Worm (Caenorhabditis elegans) whole organism, young adult: ENCODE results near the gene smc-5.
A peak's percentile ranks its signal among the peaks of the same experiment; 100 is the strongest.

Source experiments
- B0261.1 ChIP-seq: sonication (generic microtip); optimal IDR thresholded peaks from 2 replicates; lab custom pipeline; 2016; ENCODE audit warnings: mild to moderate bottlenecking, missing genetic modification characterization, moderate library complexity, missing compliant biosample characterization
- F10E7.11 ChIP-seq: sonication (generic microtip); optimal IDR thresholded peaks from 2 replicates; lab custom pipeline; 2017; ENCODE audit warnings: mild to moderate bottlenecking, missing genetic modification characterization, moderate library complexity, missing compliant biosample characterization
- F57C9.4 ChIP-seq: sonication (generic microtip); optimal IDR thresholded peaks from 2 replicates; lab custom pipeline; 2017; ENCODE audit warnings: mild to moderate bottlenecking, missing genetic modification characterization, missing compliant biosample characterization
- K11D2.4 ChIP-seq: fragments of 200-800 bp; sonication (Bioruptor generic); IDR thresholded peaks from 2 replicates; pipeline ENCODE4 v1.3.6; 2022; ENCODE audit warnings: missing genetic modification reagents, missing genetic modification characterization, missing compliant biosample characterization
- Y56A3A.18 ChIP-seq: fragments of 200-800 bp; sonication (Bioruptor generic); IDR thresholded peaks from 2 replicates; pipeline ENCODE4 v1.3.6; 2022; ENCODE audit warnings: missing genetic modification reagents, missing genetic modification characterization, missing compliant biosample characterization
- Y79H2A.3 ChIP-seq: fragments of 200-800 bp; sonication (Bioruptor generic); conservative IDR thresholded peaks from 2 replicates; pipeline ENCODE4 v1.3.6; 2022; ENCODE audit warnings: missing genetic modification reagents, missing genetic modification characterization, missing compliant biosample characterization
- attf-3 ChIP-seq: fragments of 200-800 bp; sonication (Bioruptor generic); conservative IDR thresholded peaks from 2 replicates; pipeline ENCODE4 v1.3.6; 2022; ENCODE audit warnings: missing genetic modification reagents, missing genetic modification characterization, missing compliant biosample characterization
- ccch-3 ChIP-seq: fragments of 200-800 bp; sonication (Bioruptor generic); optimal IDR thresholded peaks from 2 replicates; lab custom pipeline; 2018; ENCODE audit warnings: mild to moderate bottlenecking, missing genetic modification characterization, missing compliant biosample characterization
- cebp-1 ChIP-seq, 2 experiments: fragments of 200-800 bp in 1 of 2; sonication (Bioruptor generic) in 1 of 2; sonication (generic microtip) in 1 of 2; IDR thresholded peaks in 1 of 2; optimal IDR thresholded peaks in 1 of 2; 2 replicates each; pipeline versions ENCODE4 v1.3.6 to Lab custom; 2017 to 2022; ENCODE audit warnings: missing compliant biosample characterization in 2 of 2, missing genetic modification characterization in 2 of 2, mild to moderate bottlenecking in 1 of 2, missing genetic modification reagents in 1 of 2, moderate library complexity in 1 of 2
- ceh-100 ChIP-seq: fragments of 200-800 bp; sonication (Bioruptor generic); IDR thresholded peaks from 2 replicates; pipeline ENCODE4 v1.3.6; 2022; ENCODE audit warnings: missing genetic modification reagents, missing genetic modification characterization, missing compliant biosample characterization
- ceh-27 ChIP-seq: fragments of 200-800 bp; sonication (Bioruptor generic); optimal IDR thresholded peaks from 2 replicates; lab custom pipeline; 2018; ENCODE audit warnings: mild to moderate bottlenecking, missing genetic modification characterization, moderate library complexity, missing compliant biosample characterization
- ceh-79 ChIP-seq: sonication (generic microtip); optimal IDR thresholded peaks from 2 replicates; lab custom pipeline; 2017; ENCODE audit warnings: mild to moderate bottlenecking, missing genetic modification characterization, missing compliant biosample characterization
- dpl-1 ChIP-seq: fragments of 150-350 bp; optimal IDR thresholded peaks from 2 replicates; lab custom pipeline; 2014; ENCODE audit warnings: missing biosample characterization, missing genetic modification reagents, missing genetic modification characterization
- efl-1 ChIP-seq: fragments of 150-350 bp; optimal IDR thresholded peaks from 2 replicates; lab custom pipeline; 2014; ENCODE audit warnings: missing biosample characterization, missing genetic modification reagents, missing genetic modification characterization
- egl-18 ChIP-seq: fragments of 200-800 bp; sonication (Bioruptor generic); IDR thresholded peaks from 2 replicates; pipeline ENCODE4 v1.3.6; 2022; ENCODE audit warnings: missing genetic modification reagents, missing genetic modification characterization, missing compliant biosample characterization
- egrh-3 ChIP-seq: fragments of 200-800 bp; sonication (Bioruptor generic); IDR thresholded peaks from 2 replicates; pipeline ENCODE4 v1.3.6; 2022; ENCODE audit warnings: missing genetic modification reagents, missing genetic modification characterization, missing compliant biosample characterization
- ekl-4 ChIP-seq: fragments of 200-800 bp; sonication (Bioruptor generic); IDR thresholded peaks from 2 replicates; pipeline ENCODE4 v1.3.6; 2022; ENCODE audit warnings: missing genetic modification reagents, missing genetic modification characterization, missing compliant biosample characterization
- hlh-12 ChIP-seq: sonication (generic microtip); optimal IDR thresholded peaks from 2 replicates; lab custom pipeline; 2016; ENCODE audit warnings: missing genetic modification characterization, missing compliant biosample characterization
- hmg-1.2 ChIP-seq: fragments of 200-800 bp; sonication (Bioruptor generic); IDR thresholded peaks from 2 replicates; pipeline ENCODE4 v1.3.6; 2022; ENCODE audit warnings: missing genetic modification reagents, missing genetic modification characterization, missing compliant biosample characterization
- hsf-1 ChIP-seq: fragments of 200-800 bp; sonication (Bioruptor generic); IDR thresholded peaks from 2 replicates; pipeline ENCODE4 v1.3.6; 2022; ENCODE audit warnings: missing genetic modification reagents, missing genetic modification characterization, missing compliant biosample characterization
- lin-35 ChIP-seq, 3 experiments: fragments of 150-350 bp in 2 of 3; sonication (generic microtip) in 1 of 3; optimal IDR thresholded peaks; 2 replicates each; lab custom pipeline; 2014 to 2018; ENCODE audit warnings: missing biosample characterization in 3 of 3, missing genetic modification characterization in 3 of 3, missing genetic modification reagents in 3 of 3
- lin-40 ChIP-seq: sonication (generic microtip); optimal IDR thresholded peaks from 2 replicates; lab custom pipeline; 2016; ENCODE audit warnings: missing genetic modification characterization, mild to moderate bottlenecking, missing compliant biosample characterization, missing genotype, missing genetic modification reagents
- mcd-1 ChIP-seq: fragments of 200-800 bp; sonication (Bioruptor generic); IDR thresholded peaks from 2 replicates; pipeline ENCODE4 v1.3.6; 2022; ENCODE audit warnings: missing genetic modification reagents, missing genetic modification characterization, missing compliant biosample characterization
- mes-4 ChIP-seq: sonication (generic microtip); optimal IDR thresholded peaks from 2 replicates; lab custom pipeline; 2016; ENCODE audit warnings: missing genotype, missing genetic modification characterization, missing compliant biosample characterization
- snpc-1.1 ChIP-seq: sonication (generic microtip); optimal IDR thresholded peaks from 2 replicates; lab custom pipeline; 2017; ENCODE audit warnings: missing genetic modification characterization, mild to moderate bottlenecking, missing compliant biosample characterization, antibody characterized with exemption, moderate library complexity, missing genotype, missing genetic modification reagents; ENCODE audit not compliant: insufficient read depth
- snpc-4 ChIP-seq, 5 experiments: fragments of 150-350 bp in 1 of 5; sonication (generic microtip) in 4 of 5; optimal IDR thresholded peaks; 2 replicates each; lab custom pipeline; 2014 to 2018; ENCODE audit warnings: missing genetic modification characterization in 5 of 5, missing biosample characterization in 3 of 5, antibody characterized with exemption in 2 of 5, mild to moderate bottlenecking in 2 of 5, missing compliant biosample characterization in 2 of 5, missing genotype in 2 of 5, moderate library complexity in 2 of 5, missing genetic modification reagents in 1 of 5
- tbx-9 ChIP-seq: sonication (generic microtip); optimal IDR thresholded peaks from 2 replicates; lab custom pipeline; 2016; ENCODE audit warnings: borderline replicate concordance, missing genetic modification characterization, inconsistent platforms, missing compliant biosample characterization
- unc-62 ChIP-seq: fragments of 150-350 bp; optimal IDR thresholded peaks from 2 replicates; lab custom pipeline; 2014; ENCODE audit warnings: missing biosample characterization, missing genetic modification reagents, missing genetic modification characterization
- xnd-1 ChIP-seq: sonication (generic microtip); optimal IDR thresholded peaks from 2 replicates; lab custom pipeline; 2016; ENCODE audit warnings: missing genotype, missing genetic modification reagents, missing genetic modification characterization, missing compliant biosample characterization
- ztf-6 ChIP-seq: fragments of 200-800 bp; sonication (Bioruptor generic); IDR thresholded peaks from 2 replicates; pipeline ENCODE4 v1.3.6; 2022; ENCODE audit warnings: missing genetic modification reagents, missing genetic modification characterization, missing compliant biosample characterization

Gene smc-5

ce11 chrII:5046209-5047200 lies 15.4 kb upstream of the smc-5 start:
- TF ChIP-seq Y79H2A.3 (GFP tag; lab: Robert Waterston, UW) (no peak), attf-3 (GFP tag; lab: Robert Waterston, UW) (no peak), lin-35 (GFP tag; optimal IDR thresholded peaks at IDR 0.05; lab: Kevin White, UChicago) (no peak), ceh-79 (tag; lab: Kevin White, UChicago) (no peak)

ce11 chrII:5047279-5047678 lies 14.6 kb upstream of the smc-5 start:
- TF ChIP-seq snpc-1.1 (tag; lab: Kevin White, UChicago): no peak
- peak; percentile 70; the same call in 1 of the 2 replicates for TF ChIP-seq hmg-1.2
- no peak for TF ChIP-seq cebp-1 (GFP tag; IDR thresholded peaks at IDR 0.05; lab: Robert Waterston, UW)
- TF ChIP-seq cebp-1 (tag; optimal IDR thresholded peaks at IDR 0.05; lab: Kevin White, UChicago): peak; percentile 19

ce11 chrII:5048185-5048795 lies 13.6 kb upstream of the smc-5 start:
- TF ChIP-seq egl-18 (GFP tag; lab: Robert Waterston, UW) (no peak), Y56A3A.18 (GFP tag; lab: Robert Waterston, UW) (no peak), B0261.1 (tag; lab: Kevin White, UChicago) (no peak), hsf-1 (GFP tag; lab: Robert Waterston, UW) (no peak), ccch-3 (GFP tag; lab: Kevin White, UChicago) (no peak)
- TF ChIP-seq, all 124 proteins: peak for 0

- TF ChIP-seq efl-1 (GFP tag; lab: Kevin White, UChicago) (no peak), ceh-27 (peak; percentile 47), lin-40 (tag; lab: Kevin White, UChicago) (peak; percentile 45), hlh-12 (tag; lab: Kevin White, UChicago) (no peak), unc-62 (GFP tag; lab: Kevin White, UChicago) (peak; percentile 37)
Measured at ce11 chrII:5049249-5049648, 12.7 kb upstream of the smc-5 start.

- TF ChIP-seq xnd-1 (tag; lab: Kevin White, UChicago) (no peak), egl-18 (GFP tag; lab: Robert Waterston, UW) (no peak), ekl-4 (GFP tag; lab: Robert Waterston, UW) (no peak), dpl-1 (GFP tag; lab: Kevin White, UChicago) (no peak), egrh-3 (GFP tag; lab: Robert Waterston, UW) (no peak), F57C9.4 (tag; lab: Kevin White, UChicago) (no peak), hsf-1 (GFP tag; lab: Robert Waterston, UW) (no peak), snpc-1.1 (tag; lab: Kevin White, UChicago) (no peak), mes-4 (tag; lab: Kevin White, UChicago) (no peak), mcd-1 (no peak), snpc-4 (GFP tag; optimal IDR thresholded peaks at IDR 0.05; lab: Kevin White, UChicago) (no peak), snpc-4 (tag; optimal IDR thresholded peaks at IDR 0.05; lab: Kevin White, UChicago) (no peak), F10E7.11 (tag; lab: Kevin White, UChicago) (no peak), tbx-9 (no peak), ceh-100 (GFP tag; lab: Robert Waterston, UW) (no peak), Y79H2A.3 (GFP tag; lab: Robert Waterston, UW) (no peak), ztf-6 (GFP tag; lab: Robert Waterston, UW) (no peak), cebp-1 (GFP tag; IDR thresholded peaks at IDR 0.05; lab: Robert Waterston, UW) (no peak), cebp-1 (tag; optimal IDR thresholded peaks at IDR 0.05; lab: Kevin White, UChicago) (no peak), K11D2.4 (GFP tag; lab: Robert Waterston, UW) (no peak)
Measured at ce11 chrII:5049865-5050342, 12.0 kb upstream of the smc-5 start, which contains the start of gene F33G12.6. Gene F33G12.6, plus strand, starts transcription at chrII:5049915.
